Worm (Caenorhabditis elegans) whole organism, L4 larva: Measurements from ENCODE around the gene T23F11.2.
A peak's percentile ranks its signal among the peaks of the same experiment; 100 is the strongest.

Experiments used
- F37D6.2 ChIP-seq: sonication (generic microtip); optimal IDR thresholded peaks from 2 replicates; lab custom pipeline; 2016; ENCODE audit warnings: mild to moderate bottlenecking, missing genetic modification characterization, missing compliant biosample characterization
- Y5F2A.4 ChIP-seq: fragments of 200-800 bp; sonication (Bioruptor generic); optimal IDR thresholded peaks from 2 replicates; lab custom pipeline; 2018; ENCODE audit warnings: mild to moderate bottlenecking, missing genetic modification characterization, missing compliant biosample characterization
- aha-1 ChIP-seq: fragments of 150-350 bp; peaks from one replicate; lab custom pipeline; 2014; ENCODE audit warnings: missing biosample characterization, missing genetic modification characterization
- ceh-32 ChIP-seq: sonication (generic microtip); optimal IDR thresholded peaks from 2 replicates; lab custom pipeline; 2016; ENCODE audit warnings: mild to moderate bottlenecking, missing genetic modification characterization, missing compliant biosample characterization; ENCODE audit not compliant: poor library complexity
- ceh-82 ChIP-seq: sonication (generic microtip); optimal IDR thresholded peaks from 2 replicates; lab custom pipeline; 2017; ENCODE audit warnings: missing biosample characterization, missing genetic modification characterization
- ces-1 ChIP-seq: fragments of 150-350 bp; sonication (generic microtip); optimal IDR thresholded peaks from 4 replicates; lab custom pipeline; 2014; ENCODE audit warnings: missing biosample characterization, missing genetic modification reagents, missing genetic modification characterization
- ctbp-1 ChIP-seq: fragments of 200-800 bp; sonication (Bioruptor generic); IDR thresholded peaks from 2 replicates; pipeline ENCODE4 v1.3.6; 2022; ENCODE audit warnings: missing genetic modification reagents, missing genetic modification characterization, missing compliant biosample characterization
- dmd-6 ChIP-seq: fragments of 200-800 bp; sonication (Bioruptor generic); IDR thresholded peaks from 2 replicates; pipeline ENCODE4 v1.3.6; 2022; ENCODE audit warnings: missing genetic modification reagents, missing genetic modification characterization, missing compliant biosample characterization
- duxl-1 ChIP-seq: sonication (generic microtip); optimal IDR thresholded peaks from 2 replicates; lab custom pipeline; 2016; ENCODE audit warnings: mild to moderate bottlenecking, missing genetic modification characterization, moderate library complexity, missing compliant biosample characterization; ENCODE audit not compliant: poor library complexity
- fos-1 ChIP-seq: fragments of 150-350 bp; optimal IDR thresholded peaks from 2 replicates; lab custom pipeline; 2014; ENCODE audit warnings: missing biosample characterization, missing genetic modification characterization
- gei-8 ChIP-seq: fragments of 200-800 bp; sonication (Bioruptor generic); optimal IDR thresholded peaks from 2 replicates; lab custom pipeline; 2018; ENCODE audit warnings: mild to moderate bottlenecking, missing genetic modification characterization, missing compliant biosample characterization
- hlh-11 ChIP-seq: fragments of 200-800 bp; sonication (Bioruptor generic); optimal IDR thresholded peaks from 2 replicates; lab custom pipeline; 2018; ENCODE audit warnings: mild to moderate bottlenecking, missing genetic modification characterization, missing compliant biosample characterization
- hlh-30 ChIP-seq: sonication (generic microtip); optimal IDR thresholded peaks from 2 replicates; lab custom pipeline; 2017; ENCODE audit warnings: antibody characterized with exemption, mild to moderate bottlenecking, missing genetic modification characterization, missing compliant biosample characterization; ENCODE audit not compliant: insufficient read depth
- jun-1 ChIP-seq: fragments of 150-350 bp; optimal IDR thresholded peaks from 2 replicates; lab custom pipeline; 2014; ENCODE audit warnings: missing biosample characterization, missing genetic modification reagents, missing genetic modification characterization
- lin-39 ChIP-seq: fragments of 150-350 bp; optimal IDR thresholded peaks from 2 replicates; lab custom pipeline; 2014; ENCODE audit warnings: missing biosample characterization, missing genetic modification reagents, missing genetic modification characterization
- lsy-2 ChIP-seq, 2 experiments: fragments of 150-350 bp in 1 of 2; sonication (generic microtip) in 1 of 2; optimal IDR thresholded peaks; 2 replicates each; lab custom pipeline; 2014 to 2017; ENCODE audit warnings: missing biosample characterization in 2 of 2, missing genetic modification characterization in 2 of 2
- mdl-1 ChIP-seq, 2 experiments: fragments of 150-350 bp in 1 of 2; sonication (generic microtip) in 1 of 2; optimal IDR thresholded peaks; 2 replicates each; lab custom pipeline; 2014 to 2017; ENCODE audit warnings: missing biosample characterization in 2 of 2, missing genetic modification characterization in 2 of 2
- mep-1 ChIP-seq: fragments of 150-350 bp; sonication (generic microtip); optimal IDR thresholded peaks from 3 replicates; lab custom pipeline; 2014; ENCODE audit warnings: missing biosample characterization, missing genetic modification characterization
- mxl-3 ChIP-seq: fragments of 200-800 bp; sonication (Bioruptor generic); optimal IDR thresholded peaks from 2 replicates; lab custom pipeline; 2018; ENCODE audit warnings: mild to moderate bottlenecking, missing genetic modification characterization, missing compliant biosample characterization
- nhr-11 ChIP-seq: fragments of 150-350 bp; optimal IDR thresholded peaks from 2 replicates; lab custom pipeline; 2014; ENCODE audit warnings: missing biosample characterization, missing genetic modification characterization
- nhr-237 ChIP-seq: sonication (generic microtip); optimal IDR thresholded peaks from 2 replicates; lab custom pipeline; 2017; ENCODE audit warnings: missing biosample characterization, missing genetic modification characterization
- nhr-42 ChIP-seq: fragments of 200-800 bp; sonication (Bioruptor generic); IDR thresholded peaks from 2 replicates; pipeline ENCODE4 v1.3.6; 2022; ENCODE audit warnings: missing genetic modification characterization, missing compliant biosample characterization
- nhr-77 ChIP-seq: fragments of 150-350 bp; optimal IDR thresholded peaks from 2 replicates; lab custom pipeline; 2014; ENCODE audit warnings: missing biosample characterization, missing genetic modification characterization
- rbr-2 ChIP-seq: sonication (generic microtip); optimal IDR thresholded peaks from 2 replicates; lab custom pipeline; 2016; ENCODE audit warnings: missing genotype, missing genetic modification characterization, missing compliant biosample characterization
- sdz-12 ChIP-seq: fragments of 200-800 bp; sonication (Bioruptor generic); optimal IDR thresholded peaks from 2 replicates; lab custom pipeline; 2018; ENCODE audit warnings: mild to moderate bottlenecking, missing genetic modification characterization, missing compliant biosample characterization
- set-16 ChIP-seq: fragments of 200-800 bp; sonication (Bioruptor generic); IDR thresholded peaks from 2 replicates; pipeline ENCODE4 v1.3.6; 2022; ENCODE audit warnings: missing genetic modification reagents, missing genetic modification characterization, missing compliant biosample characterization
- snpc-1.2 ChIP-seq: fragments of 200-800 bp; sonication (Bioruptor generic); IDR thresholded peaks from 2 replicates; pipeline ENCODE4 v1.3.6; 2022; ENCODE audit warnings: missing genetic modification reagents, missing genetic modification characterization, missing compliant biosample characterization
- unc-130 ChIP-seq: sonication (generic microtip); optimal IDR thresholded peaks from 2 replicates; lab custom pipeline; 2016; ENCODE audit warnings: missing genetic modification reagents, missing genetic modification characterization, missing compliant biosample characterization
- unc-39 ChIP-seq: sonication (generic microtip); optimal IDR thresholded peaks from 2 replicates; lab custom pipeline; 2017; ENCODE audit warnings: missing biosample characterization, missing genetic modification characterization
- unc-62 ChIP-seq, 3 experiments: fragments of 150-350 bp in 1 of 3; sonication (generic microtip); optimal IDR thresholded peaks in 2 of 3; peaks in 1 of 3; 1 replicate in 1 of 3; 2 replicates in 2 of 3; lab custom pipeline; 2014 to 2017; ENCODE audit warnings: missing biosample characterization in 3 of 3, missing genetic modification characterization in 3 of 3, missing genetic modification reagents in 3 of 3, missing genotype in 1 of 3
- zag-1 ChIP-seq: fragments of 150-350 bp; optimal IDR thresholded peaks from 2 replicates; lab custom pipeline; 2014; ENCODE audit warnings: missing biosample characterization, missing genetic modification characterization
- zip-2 ChIP-seq: fragments of 150-350 bp; optimal IDR thresholded peaks from 2 replicates; lab custom pipeline; 2014; ENCODE audit warnings: missing biosample characterization, missing genetic modification characterization

The T23F11.2 gene

ce11 chrIII:4666753-4667400 lies 11.6 kb upstream of the T23F11.2 start (continued):
- TF ChIP-seq mxl-3 (GFP tag; lab: Kevin White, UChicago), result peak; percentile 22
- no peak for TF ChIP-seq lin-39 (tag; lab: Kevin White, UChicago)
- TF ChIP-seq Y5F2A.4 (GFP tag; lab: Kevin White, UChicago), result no peak
- no peak for TF ChIP-seq duxl-1 (tag; lab: Kevin White, UChicago)
- TF ChIP-seq hlh-30 (tag; lab: Kevin White, UChicago), result peak; percentile 46
- no peak for TF ChIP-seq fos-1 (tag; lab: Kevin White, UChicago)
- TF ChIP-seq rbr-2 (tag; lab: Kevin White, UChicago), result peak; percentile 70
- peak; percentile 26 to 78 for TF ChIP-seq mdl-1 (tag; optimal IDR thresholded peaks at IDR 0.05; lab: Kevin White, UChicago)
- no peak for TF ChIP-seq gei-8 (GFP tag; lab: Kevin White, UChicago)
- no peak for TF ChIP-seq zag-1 (tag; lab: Kevin White, UChicago)
- TF ChIP-seq hlh-11 (tag; lab: Kevin White, UChicago), result peak; percentile 59
- TF ChIP-seq unc-39 (tag; lab: Kevin White, UChicago), result no peak
- no peak for TF ChIP-seq nhr-77 (tag; lab: Kevin White, UChicago)

- peak; percentile 16 for TF ChIP-seq aha-1 (tag; lab: Kevin White, UChicago)
- no peak for TF ChIP-seq jun-1
- no peak for TF ChIP-seq sdz-12 (GFP tag; lab: Kevin White, UChicago)
Measured at ce11 chrIII:4665272-4665671, 10.0 kb upstream of the T23F11.2 start, which contains the start of gene T23F11.4. T23F11.4 (minus strand) TSS chrIII:4665372.

ce11 chrIII:4659426-4659825 lies 4.1 kb upstream of the T23F11.2 start:
- TF ChIP-seq dmd-6 (GFP tag; lab: Robert Waterston, UW) (no peak), aha-1 (tag; lab: Kevin White, UChicago) (peak; percentile 98), unc-62 (GFP tag; optimal IDR thresholded peaks at IDR 0.05 in 1 of 2; lab: Kevin White, UChicago) (peak in 1 of 2 experiments; percentile 65), unc-62 (tag; optimal IDR thresholded peaks at IDR 0.05; lab: Kevin White, UChicago) (no peak), unc-39 (tag; lab: Kevin White, UChicago) (no peak), nhr-11 (no peak)

- no peak for TF ChIP-seq ceh-32
- TF ChIP-seq Y5F2A.4 (GFP tag; lab: Kevin White, UChicago), result no peak
- no peak for TF ChIP-seq unc-39 (tag; lab: Kevin White, UChicago)
- TF ChIP-seq snpc-1.2 (GFP tag; lab: Robert Waterston, UW), result no peak
- TF ChIP-seq F37D6.2 (tag; lab: Kevin White, UChicago), result peak; percentile 13
- peak; percentile 15 for TF ChIP-seq mep-1 (tag; lab: Kevin White, UChicago)
- TF ChIP-seq rbr-2 (tag; lab: Kevin White, UChicago), result peak; percentile 12
- peak; percentile 81 for TF ChIP-seq ces-1 (GFP tag; lab: Kevin White, UChicago)
- TF ChIP-seq dmd-6 (GFP tag; lab: Robert Waterston, UW), result no peak
- TF ChIP-seq ctbp-1, result 0 out of 2 replicates have a peak, but pooled peaks have one; percentile 31
- TF ChIP-seq unc-130 (GFP tag; lab: Kevin White, UChicago), result no peak
- TF ChIP-seq zip-2, result no peak
- TF ChIP-seq ceh-82 (tag; lab: Kevin White, UChicago), result no peak
- peak in 1 of 2 experiments; percentile 35 for TF ChIP-seq lsy-2 (tag; optimal IDR thresholded peaks at IDR 0.05; lab: Kevin White, UChicago)
- TF ChIP-seq set-16 (GFP tag; lab: Robert Waterston, UW), result no peak
- TF ChIP-seq nhr-237, result no peak
- peak; percentile 9 for TF ChIP-seq hlh-30 (tag; lab: Kevin White, UChicago)
Measured at ce11 chrIII:4658384-4658844, 3.1 kb upstream of the T23F11.2 start, which contains the start of gene cdka-1. cdka-1 (plus strand) TSS chrIII:4658794.

- peak; percentile 90 for TF ChIP-seq ces-1 (GFP tag; lab: Kevin White, UChicago)
- no peak for TF ChIP-seq nhr-42 (GFP tag; lab: Robert Waterston, UW)
- TF ChIP-seq, all 104 proteins: peak for 1
Measured at ce11 chrIII:4657386-4657785, 2.1 kb upstream of the T23F11.2 start.
